Worm (Caenorhabditis elegans): ENCODE data around the gene rpl-9.

The rpl-9 gene

ce11 chrIII:7536559-7536958, 36.1 kb downstream of the rpl-9 start, which contains the start of gene lin-39 (continued):
- no peak for TF ChIP-seq egl-27 (tag; optimal IDR thresholded peaks at IDR 0.05)
- TF ChIP-seq aha-1 (tag; optimal IDR thresholded peaks at IDR 0.05): no peak
- peak in 1 of 2 experiments; percentile 47 for TF ChIP-seq lsy-2 (tag; optimal IDR thresholded peaks at IDR 0.05)
- TF ChIP-seq aly-2 (tag; optimal IDR thresholded peaks at IDR 0.05): no peak

ce11 chrIII:7535347-7535746, 37.3 kb downstream of the rpl-9 start:
- TF ChIP-seq nhr-47 (tag; optimal IDR thresholded peaks at IDR 0.05): no peak
- no peak for TF ChIP-seq lin-39 (tag; optimal IDR thresholded peaks at IDR 0.05)
- no peak for TF ChIP-seq nhr-20 (tag; optimal IDR thresholded peaks at IDR 0.05)
- TF ChIP-seq rnt-1 (tag; optimal IDR thresholded peaks at IDR 0.05): peak; percentile 11
- no peak for TF ChIP-seq aly-2 (tag; optimal IDR thresholded peaks at IDR 0.05)
- TF ChIP-seq zip-4 (GFP tag; optimal IDR thresholded peaks at IDR 0.05): no peak
- TF ChIP-seq unc-30 (tag; optimal IDR thresholded peaks at IDR 0.05): no peak
- no peak for TF ChIP-seq hlh-4 (tag; optimal IDR thresholded peaks at IDR 0.05)
- TF ChIP-seq nhr-19 (GFP tag; conservative IDR thresholded peaks at IDR 0.05): no peak

ce11 chrIII:7534648-7535047, 38.0 kb downstream of the rpl-9 start:
- TF ChIP-seq lsy-2 (tag; optimal IDR thresholded peaks at IDR 0.05) (peak; percentile 65 to 81), nhr-85 (tag) (peak; percentile 89), nhr-77 (tag; optimal IDR thresholded peaks at IDR 0.05) (no peak), nhr-90 (tag; optimal IDR thresholded peaks at IDR 0.05; ENCODE audit: poor library complexity) (peak; percentile 16), xbp-1 (tag; optimal IDR thresholded peaks at IDR 0.05) (peak; percentile 34), snu-23 (GFP tag; optimal IDR thresholded peaks at IDR 0.05) (peak; percentile 44), ztf-4 (tag; optimal IDR thresholded peaks at IDR 0.05) (no peak), elt-2 (tag; optimal IDR thresholded peaks at IDR 0.05) (no peak), nhr-20 (tag; optimal IDR thresholded peaks at IDR 0.05) (peak; percentile 44), mep-1 (tag; optimal IDR thresholded peaks at IDR 0.05) (peak; percentile 45), ama-1 (optimal IDR thresholded peaks at IDR 0.05) (no peak), mdl-1 (tag; optimal IDR thresholded peaks at IDR 0.05) (no peak), snpc-4 (tag; optimal IDR thresholded peaks at IDR 0.05) (no peak), nhr-71 (tag; optimal IDR thresholded peaks at IDR 0.05) (peak; percentile 76), swsn-7 (tag; optimal IDR thresholded peaks at IDR 0.05) (peak; percentile 31), tbx-2 (tag; optimal IDR thresholded peaks at IDR 0.05) (peak; percentile 77), ztf-11 (tag; optimal IDR thresholded peaks at IDR 0.05) (peak in 1 of 2 experiments; percentile 62), nhr-19 (GFP tag; conservative IDR thresholded peaks at IDR 0.05) (peak; percentile 51), blmp-1 (tag; optimal IDR thresholded peaks at IDR 0.05) (peak; percentile 89), lin-14 (GFP tag; optimal IDR thresholded peaks at IDR 0.05) (peak; percentile 85), vab-15 (tag; optimal IDR thresholded peaks at IDR 0.05) (no peak), ceh-63 (GFP tag; optimal IDR thresholded peaks at IDR 0.05) (no peak), fkh-4 (tag; optimal IDR thresholded peaks at IDR 0.05; ENCODE audit: borderline replicate concordance) (no peak), rnt-1 (tag; optimal IDR thresholded peaks at IDR 0.05) (peak; percentile 70)

ce11 chrIII:7533012-7533411, 39.6 kb downstream of the rpl-9 start:
- TF ChIP-seq lsy-2 (tag; optimal IDR thresholded peaks at IDR 0.05) (peak in 1 of 2 experiments; percentile 8), blmp-1 (tag; optimal IDR thresholded peaks at IDR 0.05) (peak; percentile 13), mef-2 (tag; optimal IDR thresholded peaks at IDR 0.05) (no peak), lin-35 (GFP tag; optimal IDR thresholded peaks at IDR 0.05) (no peak)

- TF ChIP-seq grh-1 (GFP tag; IDR thresholded peaks at IDR 0.05): no peak
- TF ChIP-seq isw-1 (GFP tag; IDR thresholded peaks at IDR 0.05): no peak
- TF ChIP-seq unc-62 (GFP tag; optimal IDR thresholded peaks at IDR 0.05): no peak
- TF ChIP-seq irx-1 (tag; optimal IDR thresholded peaks at IDR 0.05): no peak
- no peak for TF ChIP-seq lin-39 (tag; optimal IDR thresholded peaks at IDR 0.05)
- TF ChIP-seq nhr-11 (tag; optimal IDR thresholded peaks at IDR 0.05): no peak
- TF ChIP-seq sptf-1 (tag; optimal IDR thresholded peaks at IDR 0.05): no peak
- no peak for TF ChIP-seq pag-3 (tag; optimal IDR thresholded peaks at IDR 0.05; ENCODE audit: borderline replicate concordance, insufficient read depth)
- TF ChIP-seq fkh-8 (tag; optimal IDR thresholded peaks at IDR 0.05): no peak
- no peak for TF ChIP-seq mep-1 (tag; optimal IDR thresholded peaks at IDR 0.05)
- TF ChIP-seq C16A3.4 (tag; optimal IDR thresholded peaks at IDR 0.05): no peak
- TF ChIP-seq mdl-1 (tag; optimal IDR thresholded peaks at IDR 0.05): no peak
- TF ChIP-seq efl-1 (optimal IDR thresholded peaks at IDR 0.05): no peak
- TF ChIP-seq efl-1 (GFP tag; optimal IDR thresholded peaks at IDR 0.05 in 1 of 2): no peak
Observed at ce11 chrIII:7531385-7531784, 41.2 kb downstream of the rpl-9 start.
